Fruit fly (Drosophila melanogaster): ENCODE results near the gene CG31952.

- no peak for TF ChIP-seq Myc (optimal IDR thresholded peaks at IDR 0.05)
- no peak for TF ChIP-seq psq (optimal IDR thresholded peaks at IDR 0.05)
Measured at dm6 chr2L:3426669-3427232, 10.3 kb downstream of the CG31952 start, which contains the start of gene Pgant2.
